Fruit fly (Drosophila melanogaster) Kc167 (cell line): ENCODE data around the gene CG11131.

ENCODE experiments used
- Myc ChIP-seq: fragments of >200 bp; optimal IDR thresholded peaks from 2 replicates; lab custom pipeline; 2017; ENCODE audit warnings: missing external identifiers
- Sin3A ChIP-seq: fragments of >200 bp; optimal IDR thresholded peaks from 2 replicates; lab custom pipeline; 2018; ENCODE audit warnings: missing external identifiers
- h ChIP-seq: fragments of >200 bp; optimal IDR thresholded peaks from 3 replicates; lab custom pipeline; 2018; ENCODE audit warnings: missing external identifiers
- insv ChIP-seq: fragments of >200 bp; optimal IDR thresholded peaks from 3 replicates; lab custom pipeline; 2018; ENCODE audit warnings: missing external identifiers
- psq ChIP-seq: fragments of >200 bp; optimal IDR thresholded peaks from 2 replicates; lab custom pipeline; 2017; ENCODE audit warnings: missing external identifiers
- ttk ChIP-seq: sonication (Bioruptor generic); optimal IDR thresholded peaks from 2 replicates; lab custom pipeline; 2017; ENCODE audit warnings: missing external identifiers

- no peak for TF ChIP-seq insv (lab: Kevin White, UChicago)
- no peak for TF ChIP-seq psq
- TF ChIP-seq Myc (lab: Kevin White, UChicago), result no peak
- TF ChIP-seq Sin3A (lab: Kevin White, UChicago), result no peak
- no peak for TF ChIP-seq ttk (lab: Kevin White, UChicago)
- no peak for TF ChIP-seq h (lab: Kevin White, UChicago)
Observed at dm6 chr3L:22885843-22886242, 12.7 kb upstream of the CG11131 start.
